Fruit fly (Drosophila melanogaster): ENCODE results near the gene vas.

The vas gene

dm6 chr2L:15057225-15058117, 4.0 kb upstream of the vas start, which contains the start of gene ck:
Gene ck (minus strand): TSS chr2L:15057862.
- TF ChIP-seq CG17801 (GFP tag; optimal IDR thresholded peaks at IDR 0.05; ENCODE audit: partially characterized antibody) = no peak

- no peak for TF ChIP-seq CG17801 (GFP tag; optimal IDR thresholded peaks at IDR 0.05; ENCODE audit: partially characterized antibody)
These were observed 3.4 kb upstream of the vas start, which contains the start of gene CG33679 for dm6 chr2L:15058118-15058402. Gene CG33679 (plus strand): TSS chr2L:15058303.

dm6 chr2L:15059000-15059399, 2.5 kb upstream of the vas start:
- no peak for TF ChIP-seq CG17801 (GFP tag; optimal IDR thresholded peaks at IDR 0.05; ENCODE audit: partially characterized antibody)

- no peak for TF ChIP-seq CG17801 (GFP tag; optimal IDR thresholded peaks at IDR 0.05; ENCODE audit: partially characterized antibody)
These were observed 863 bp upstream of the vas start, which contains the start of gene TfIIS for dm6 chr2L:15060580-15061005. Gene TfIIS (minus strand): TSS chr2L:15060757.

dm6 chr2L:15062095-15062494, 639 bp downstream of the vas start:
- no peak for TF ChIP-seq CG17801 (GFP tag; optimal IDR thresholded peaks at IDR 0.05; ENCODE audit: partially characterized antibody)

- TF ChIP-seq CG17801 (GFP tag; optimal IDR thresholded peaks at IDR 0.05; ENCODE audit: partially characterized antibody) = no peak
These were observed 4.2 kb downstream of the vas start for dm6 chr2L:15065663-15066062.

- no peak for TF ChIP-seq CG17801 (GFP tag; optimal IDR thresholded peaks at IDR 0.05; ENCODE audit: partially characterized antibody)
These were observed 4.7 kb downstream of the vas start for dm6 chr2L:15066141-15066540.

DNA sequence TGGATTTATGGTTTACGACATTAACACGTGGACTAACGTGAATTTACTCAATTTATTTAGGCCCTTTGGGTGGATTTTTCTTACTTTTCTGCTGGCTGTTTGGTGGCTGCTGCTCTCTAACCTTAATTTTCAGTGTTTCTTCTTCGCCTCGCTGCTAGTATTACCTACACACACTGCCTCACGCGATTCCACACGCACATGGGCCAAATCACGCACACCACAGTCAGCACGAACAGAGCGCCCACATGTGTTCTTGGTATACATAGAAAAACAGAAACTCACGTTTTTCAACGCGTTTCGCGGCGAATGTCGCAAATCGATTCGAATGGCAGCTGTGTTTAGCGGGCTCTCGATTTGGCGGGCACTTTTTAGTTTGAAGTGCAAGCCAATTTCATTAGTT, 6.4 kb downstream of the vas start:
- peak; percentile 67 for TF ChIP-seq CG17801 (GFP tag; optimal IDR thresholded peaks at IDR 0.05; ENCODE audit: partially characterized antibody)

DNA sequence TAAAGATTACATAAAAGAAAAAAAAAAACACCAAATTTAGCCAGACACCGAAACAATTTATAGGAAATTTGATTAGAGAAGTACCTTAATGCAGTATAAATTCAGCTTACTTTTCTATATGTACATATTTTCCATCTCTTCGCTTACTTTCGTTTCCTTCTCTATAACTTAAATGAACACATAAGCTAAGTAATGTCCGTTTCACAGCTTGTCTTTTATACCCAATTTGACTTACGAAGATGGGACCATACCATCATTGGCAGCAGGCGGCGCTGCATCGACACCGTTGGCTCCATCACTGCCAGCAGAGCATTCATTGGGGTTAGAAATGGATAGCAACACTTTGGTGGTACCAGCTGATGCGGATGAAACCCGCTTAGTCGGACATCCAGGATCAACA, 8.8 kb downstream of the vas start, which contains the start of gene vig:
TSS of gene vig (minus strand) at position 101 of the 400 bp plus-strand sequence.
- no peak for TF ChIP-seq CG17801 (GFP tag; optimal IDR thresholded peaks at IDR 0.05; ENCODE audit: partially characterized antibody)

DNA sequence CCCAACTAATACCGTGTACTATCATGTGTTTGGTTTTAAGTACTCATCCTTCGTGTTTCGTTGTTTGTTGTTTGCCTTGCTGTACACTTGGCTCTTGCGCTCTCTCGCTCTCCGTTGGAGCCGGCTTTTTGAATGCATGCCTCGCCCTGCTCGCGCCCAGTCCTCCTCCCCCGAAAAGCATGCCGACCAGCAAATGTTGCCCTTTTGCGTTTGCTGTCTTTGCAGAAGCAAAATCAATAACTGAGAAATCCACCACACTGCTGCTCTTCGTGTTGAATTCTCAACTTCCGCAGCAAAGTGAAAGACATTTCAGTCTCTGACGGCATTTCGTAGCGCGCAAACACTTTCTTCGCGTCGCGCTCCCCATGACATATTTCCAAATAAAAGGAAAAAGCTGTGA, 13.0 kb downstream of the vas start, which contains the start of gene wwk:
TSS of gene wwk (plus strand) at position 312 of the 400 bp plus-strand sequence.
- no peak for TF ChIP-seq CG17801 (GFP tag; optimal IDR thresholded peaks at IDR 0.05; ENCODE audit: partially characterized antibody)

DNA sequence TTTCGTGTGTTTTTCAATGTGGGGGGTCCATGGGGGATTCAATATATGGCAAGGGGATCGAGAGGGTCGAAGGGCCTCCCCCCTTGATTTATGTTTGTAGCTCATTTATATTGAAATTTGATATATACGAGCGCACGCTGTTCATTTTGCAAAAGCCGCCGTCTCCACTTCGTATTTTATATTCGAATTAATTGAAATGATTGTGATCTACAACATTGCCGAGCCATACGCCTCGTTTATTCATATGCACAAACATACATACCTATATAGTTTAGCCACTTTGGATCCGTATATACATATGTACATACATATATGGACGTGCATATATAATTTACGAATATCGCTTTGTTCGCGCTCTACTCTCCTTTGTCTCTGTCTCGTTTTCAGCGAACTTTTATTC, 44.6 kb downstream of the vas start:
- no peak for TF ChIP-seq CG17801 (GFP tag; optimal IDR thresholded peaks at IDR 0.05; ENCODE audit: partially characterized antibody)

- no peak for TF ChIP-seq CG17801 (GFP tag; optimal IDR thresholded peaks at IDR 0.05; ENCODE audit: partially characterized antibody)
These were observed 45.8 kb downstream of the vas start for dm6 chr2L:15107238-15107637.

DNA sequence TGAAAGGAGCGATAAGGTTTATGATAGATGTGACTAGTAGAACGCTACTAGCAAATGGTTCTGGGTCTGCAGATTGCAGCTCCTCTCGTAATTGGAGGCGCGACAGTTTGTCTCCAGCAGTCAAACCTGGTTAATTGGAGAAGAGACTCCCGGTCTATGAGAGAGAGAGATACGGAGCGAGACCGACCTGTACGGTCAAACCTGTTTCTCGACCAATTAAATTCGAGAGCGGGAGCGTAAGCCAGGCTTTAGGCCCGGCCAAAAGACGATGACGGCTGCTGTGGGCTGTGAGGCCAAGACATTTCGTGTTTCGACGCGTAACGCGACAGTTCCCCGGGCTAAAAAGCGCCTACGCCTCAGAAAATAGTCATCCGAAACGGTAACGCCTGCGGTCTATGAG, 47.7 kb downstream of the vas start, which contains the start of gene CG15269:
TSS of gene CG15269 (plus strand) at position 261 of the 400 bp plus-strand sequence.
- no peak for TF ChIP-seq CG17801 (GFP tag; optimal IDR thresholded peaks at IDR 0.05; ENCODE audit: partially characterized antibody)

DNA sequence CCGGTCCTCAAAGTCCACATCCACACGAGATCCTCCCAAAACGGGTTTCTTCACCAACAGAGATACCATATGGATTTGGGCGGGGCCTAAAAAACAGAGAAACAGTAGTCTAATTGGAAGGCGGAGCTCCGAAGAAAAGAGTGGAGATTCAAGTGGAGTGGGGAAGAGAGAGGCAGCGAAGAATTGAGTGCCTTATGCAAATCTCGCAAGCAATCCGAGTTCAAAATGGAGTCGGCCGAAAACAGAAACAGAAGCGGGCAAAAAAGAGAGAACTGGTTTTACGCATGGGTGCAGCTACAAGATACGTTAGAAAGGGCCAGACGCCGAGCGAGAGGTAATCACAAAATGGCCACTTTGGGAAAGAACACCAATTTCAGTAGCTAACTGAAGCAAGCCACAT, 49.8 kb downstream of the vas start:
- no peak for TF ChIP-seq CG17801 (GFP tag; optimal IDR thresholded peaks at IDR 0.05; ENCODE audit: partially characterized antibody)

DNA sequence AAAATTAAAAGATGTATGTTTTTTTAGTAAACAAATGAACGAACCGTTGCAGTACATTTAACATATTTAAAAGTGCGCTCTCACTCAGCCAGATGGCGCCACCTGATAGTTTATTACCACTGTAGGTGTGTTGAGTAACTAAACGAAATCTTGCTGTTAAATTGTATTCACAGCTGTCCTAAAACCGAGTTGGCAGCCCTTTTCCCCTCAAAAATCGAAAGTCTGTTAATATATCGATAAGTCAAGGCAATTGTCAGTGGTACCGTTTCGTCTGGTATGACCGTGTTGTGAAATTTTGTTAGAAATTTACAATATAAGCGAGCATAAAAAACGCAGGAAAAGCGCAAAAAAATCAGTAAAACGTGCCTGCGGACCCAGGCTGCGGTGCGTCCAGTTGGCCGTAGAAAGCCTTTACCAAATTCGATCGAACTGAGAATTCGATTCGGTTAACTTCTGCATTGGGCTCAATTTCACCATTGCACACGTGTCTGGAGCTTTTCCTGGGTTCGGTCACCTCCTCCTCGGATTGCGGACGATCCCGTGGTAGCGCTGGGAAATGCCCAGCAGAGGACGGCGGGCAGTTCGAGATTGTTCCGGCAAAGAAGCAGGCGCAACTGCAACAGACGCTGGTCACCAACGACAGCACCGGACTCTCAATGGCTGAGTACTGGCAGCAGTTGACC, 51.9 kb downstream of the vas start, which contains the start of gene stc:
TSS of gene stc (plus strand) at position 247 of the 683 bp plus-strand sequence.
- peak; percentile 17 for TF ChIP-seq CG17801 (GFP tag; optimal IDR thresholded peaks at IDR 0.05; ENCODE audit: partially characterized antibody)

DNA sequence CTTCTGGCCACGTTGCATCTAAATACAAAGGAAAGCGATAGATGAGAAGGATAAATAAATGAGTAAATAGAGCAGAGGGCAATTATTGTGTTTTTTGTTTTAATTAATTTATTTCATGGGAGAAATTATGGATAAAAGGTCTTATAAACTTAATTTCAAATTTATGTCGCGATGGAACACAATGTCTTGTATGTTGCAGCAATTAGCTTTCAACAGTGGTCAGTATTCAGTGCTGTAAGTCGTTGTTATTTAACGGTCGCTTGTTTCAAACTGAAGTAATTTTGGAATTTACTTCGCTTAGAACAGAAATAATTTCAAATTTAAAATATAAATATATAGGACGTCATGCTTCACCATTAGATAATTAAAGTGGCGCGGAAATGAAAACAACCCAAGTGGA, 56.5 kb downstream of the vas start:
- TF ChIP-seq CG17801 (GFP tag; optimal IDR thresholded peaks at IDR 0.05; ENCODE audit: partially characterized antibody) = no peak
